Worm (Caenorhabditis elegans) whole organism, L4 larva: ENCODE data around the gene srv-6.

Source experiments
- D1046.2 ChIP-seq: fragments of 200-800 bp; sonication (Bioruptor generic); IDR thresholded peaks from 2 replicates; pipeline ENCODE4 v1.3.6; 2022; ENCODE audit warnings: missing genetic modification characterization, missing compliant biosample characterization
- F26F4.8 ChIP-seq: fragments of 200-800 bp; sonication (Bioruptor generic); conservative IDR thresholded peaks from 2 replicates; pipeline ENCODE4 v1.3.6; 2022; ENCODE audit warnings: missing genetic modification characterization, missing compliant biosample characterization
- F37D6.2 ChIP-seq: sonication (generic microtip); optimal IDR thresholded peaks from 2 replicates; lab custom pipeline; 2016; ENCODE audit warnings: mild to moderate bottlenecking, missing genetic modification characterization, missing compliant biosample characterization
- F44E2.7 ChIP-seq: fragments of 200-800 bp; sonication (Bioruptor generic); IDR thresholded peaks from 2 replicates; pipeline ENCODE4 v2.1.2; 2022; ENCODE audit warnings: missing genetic modification characterization, missing compliant biosample characterization
- R02D3.7 ChIP-seq: fragments of 150-350 bp; sonication (generic microtip); optimal IDR thresholded peaks from 3 replicates; lab custom pipeline; 2014; ENCODE audit warnings: missing biosample characterization, missing genetic modification characterization
- Y105C5A.15 ChIP-seq: fragments of 200-800 bp; sonication (Bioruptor generic); IDR thresholded peaks from 2 replicates; pipeline ENCODE4 v1.3.6; 2022; ENCODE audit warnings: missing genetic modification characterization, missing compliant biosample characterization
- Y5F2A.4 ChIP-seq: fragments of 200-800 bp; sonication (Bioruptor generic); optimal IDR thresholded peaks from 2 replicates; lab custom pipeline; 2018; ENCODE audit warnings: mild to moderate bottlenecking, missing genetic modification characterization, missing compliant biosample characterization
- ZK546.5 ChIP-seq, 2 experiments: sonication (generic microtip); optimal IDR thresholded peaks; 2 replicates each; lab custom pipeline; 2017; ENCODE audit warnings: missing biosample characterization in 2 of 2, missing genetic modification characterization in 2 of 2
- arid-1 ChIP-seq: fragments of 200-800 bp; sonication (Bioruptor generic); conservative IDR thresholded peaks from 2 replicates; pipeline ENCODE4 v1.3.6; 2022; ENCODE audit warnings: missing genetic modification reagents, missing genetic modification characterization, missing compliant biosample characterization
- ceh-28 ChIP-seq: fragments of 150-350 bp; optimal IDR thresholded peaks from 2 replicates; lab custom pipeline; 2014; ENCODE audit warnings: missing biosample characterization, missing genetic modification reagents, missing genetic modification characterization
- ceh-44 ChIP-seq: fragments of 200-800 bp; sonication (Bioruptor generic); IDR thresholded peaks from 2 replicates; pipeline ENCODE4 v1.3.6; 2022; ENCODE audit warnings: missing genetic modification reagents, missing genetic modification characterization, missing compliant biosample characterization
- ceh-82 ChIP-seq: sonication (generic microtip); optimal IDR thresholded peaks from 2 replicates; lab custom pipeline; 2017; ENCODE audit warnings: missing biosample characterization, missing genetic modification characterization
- ces-1 ChIP-seq: fragments of 150-350 bp; sonication (generic microtip); optimal IDR thresholded peaks from 4 replicates; lab custom pipeline; 2014; ENCODE audit warnings: missing biosample characterization, missing genetic modification reagents, missing genetic modification characterization
- ctbp-1 ChIP-seq: fragments of 200-800 bp; sonication (Bioruptor generic); IDR thresholded peaks from 2 replicates; pipeline ENCODE4 v1.3.6; 2022; ENCODE audit warnings: missing genetic modification reagents, missing genetic modification characterization, missing compliant biosample characterization
- dmd-6 ChIP-seq: fragments of 200-800 bp; sonication (Bioruptor generic); IDR thresholded peaks from 2 replicates; pipeline ENCODE4 v1.3.6; 2022; ENCODE audit warnings: missing genetic modification reagents, missing genetic modification characterization, missing compliant biosample characterization
- dmd-9 ChIP-seq: fragments of 200-800 bp; sonication (Bioruptor generic); IDR thresholded peaks from 2 replicates; pipeline ENCODE4 v1.3.6; 2022; ENCODE audit warnings: missing genetic modification reagents, missing genetic modification characterization, missing compliant biosample characterization
- dpl-1 ChIP-seq: fragments of 150-350 bp; optimal IDR thresholded peaks from 2 replicates; lab custom pipeline; 2014; ENCODE audit warnings: missing biosample characterization, missing genetic modification reagents, missing genetic modification characterization
- egl-43 ChIP-seq: fragments of 200-800 bp; sonication (Bioruptor generic); IDR thresholded peaks from 2 replicates; pipeline ENCODE4 v1.3.6; 2022; ENCODE audit warnings: missing genetic modification reagents, missing genetic modification characterization, missing compliant biosample characterization
- fkh-10 ChIP-seq: fragments of 150-350 bp; optimal IDR thresholded peaks from 2 replicates; lab custom pipeline; 2014; ENCODE audit warnings: missing biosample characterization, missing genetic modification reagents, missing genetic modification characterization
- fos-1 ChIP-seq: fragments of 150-350 bp; optimal IDR thresholded peaks from 2 replicates; lab custom pipeline; 2014; ENCODE audit warnings: missing biosample characterization, missing genetic modification characterization
- gei-8 ChIP-seq: fragments of 200-800 bp; sonication (Bioruptor generic); optimal IDR thresholded peaks from 2 replicates; lab custom pipeline; 2018; ENCODE audit warnings: mild to moderate bottlenecking, missing genetic modification characterization, missing compliant biosample characterization
- hif-1 ChIP-seq, 2 experiments: sonication (generic microtip); optimal IDR thresholded peaks; 2 replicates each; lab custom pipeline; 2016 to 2017; ENCODE audit warnings: missing compliant biosample characterization in 2 of 2, missing genetic modification characterization in 2 of 2, missing genetic modification reagents in 2 of 2, missing genotype in 2 of 2, mild to moderate bottlenecking in 1 of 2
- jun-1 ChIP-seq: fragments of 150-350 bp; optimal IDR thresholded peaks from 2 replicates; lab custom pipeline; 2014; ENCODE audit warnings: missing biosample characterization, missing genetic modification reagents, missing genetic modification characterization
- lin-1 ChIP-seq: fragments of 200-800 bp; sonication (Bioruptor generic); IDR thresholded peaks from 2 replicates; pipeline ENCODE4 v1.3.6; 2022; ENCODE audit warnings: missing genetic modification reagents, missing genetic modification characterization, missing compliant biosample characterization
- lin-13 ChIP-seq: fragments of 150-350 bp; optimal IDR thresholded peaks from 2 replicates; lab custom pipeline; 2014; ENCODE audit warnings: missing biosample characterization, missing genetic modification reagents, missing genetic modification characterization
- lin-15B ChIP-seq: fragments of 150-350 bp; sonication (generic microtip); optimal IDR thresholded peaks from 3 replicates; lab custom pipeline; 2014; ENCODE audit warnings: missing biosample characterization, missing genetic modification characterization
- lin-38 ChIP-seq: fragments of 200-800 bp; sonication (Bioruptor generic); IDR thresholded peaks from 2 replicates; pipeline ENCODE4 v1.3.6; 2022; ENCODE audit warnings: missing genetic modification reagents, missing genetic modification characterization, missing compliant biosample characterization
- lsy-2 ChIP-seq, 2 experiments: fragments of 150-350 bp in 1 of 2; sonication (generic microtip) in 1 of 2; optimal IDR thresholded peaks; 2 replicates each; lab custom pipeline; 2014 to 2017; ENCODE audit warnings: missing biosample characterization in 2 of 2, missing genetic modification characterization in 2 of 2
- mdt-29 ChIP-seq: fragments of 200-800 bp; sonication (Bioruptor generic); IDR thresholded peaks from 2 replicates; pipeline ENCODE4 v1.3.6; 2022; ENCODE audit warnings: missing genetic modification reagents, missing genetic modification characterization, missing compliant biosample characterization
- mep-1 ChIP-seq: fragments of 150-350 bp; sonication (generic microtip); optimal IDR thresholded peaks from 3 replicates; lab custom pipeline; 2014; ENCODE audit warnings: missing biosample characterization, missing genetic modification characterization
- mxl-2 ChIP-seq: fragments of 200-800 bp; sonication (Bioruptor generic); conservative IDR thresholded peaks from 2 replicates; pipeline ENCODE4 v1.3.6; 2022; ENCODE audit warnings: missing genetic modification reagents, missing genetic modification characterization, missing compliant biosample characterization
- nhr-10 ChIP-seq: fragments of 150-350 bp; optimal IDR thresholded peaks from 2 replicates; lab custom pipeline; 2014; ENCODE audit warnings: missing biosample characterization, missing genetic modification characterization
- nhr-102 ChIP-seq: sonication (generic microtip); optimal IDR thresholded peaks from 2 replicates; lab custom pipeline; 2016; ENCODE audit warnings: mild to moderate bottlenecking, missing genetic modification characterization, moderate library complexity, missing compliant biosample characterization
- nhr-111 ChIP-seq: fragments of 200-800 bp; sonication (Bioruptor generic); optimal IDR thresholded peaks from 2 replicates; lab custom pipeline; 2018; ENCODE audit warnings: mild to moderate bottlenecking, missing genetic modification characterization, missing compliant biosample characterization
- nhr-48 ChIP-seq: sonication (generic microtip); optimal IDR thresholded peaks from 2 replicates; lab custom pipeline; 2016; ENCODE audit warnings: mild to moderate bottlenecking, missing genetic modification characterization, missing compliant biosample characterization
- nhr-6 ChIP-seq: fragments of 150-350 bp; optimal IDR thresholded peaks from 2 replicates; lab custom pipeline; 2014; ENCODE audit warnings: missing biosample characterization, missing genetic modification characterization
- pha-4 ChIP-seq, 2 experiments: fragments of 150-350 bp in 1 of 2; fragments of 200-800 bp in 1 of 2; sonication (Bioruptor generic) in 1 of 2; IDR thresholded peaks in 1 of 2; optimal IDR thresholded peaks in 1 of 2; 2 replicates each; pipeline versions ENCODE4 v1.3.6 to Lab custom; 2014 to 2022; ENCODE audit warnings: missing genetic modification characterization in 2 of 2, missing genetic modification reagents in 2 of 2, missing biosample characterization in 1 of 2, missing compliant biosample characterization in 1 of 2
- php-3 ChIP-seq: fragments of 200-800 bp; sonication (Bioruptor generic); IDR thresholded peaks from 2 replicates; pipeline ENCODE4 v1.3.6; 2022; ENCODE audit warnings: missing genetic modification reagents, missing genetic modification characterization, missing compliant biosample characterization
- rbr-2 ChIP-seq: sonication (generic microtip); optimal IDR thresholded peaks from 2 replicates; lab custom pipeline; 2016; ENCODE audit warnings: missing genotype, missing genetic modification characterization, missing compliant biosample characterization
- saeg-2 ChIP-seq: fragments of 200-800 bp; sonication (Bioruptor generic); IDR thresholded peaks from 2 replicates; pipeline ENCODE4 v1.3.6; 2022; ENCODE audit warnings: missing genetic modification reagents, missing genetic modification characterization, missing compliant biosample characterization
- sdz-12 ChIP-seq: fragments of 200-800 bp; sonication (Bioruptor generic); optimal IDR thresholded peaks from 2 replicates; lab custom pipeline; 2018; ENCODE audit warnings: mild to moderate bottlenecking, missing genetic modification characterization, missing compliant biosample characterization
- set-16 ChIP-seq: fragments of 200-800 bp; sonication (Bioruptor generic); IDR thresholded peaks from 2 replicates; pipeline ENCODE4 v1.3.6; 2022; ENCODE audit warnings: missing genetic modification reagents, missing genetic modification characterization, missing compliant biosample characterization
- skn-1 ChIP-seq: fragments of 150-350 bp; optimal IDR thresholded peaks from 2 replicates; lab custom pipeline; 2014; ENCODE audit warnings: missing biosample characterization, missing genetic modification characterization
- snpc-1.2 ChIP-seq: fragments of 200-800 bp; sonication (Bioruptor generic); IDR thresholded peaks from 2 replicates; pipeline ENCODE4 v1.3.6; 2022; ENCODE audit warnings: missing genetic modification reagents, missing genetic modification characterization, missing compliant biosample characterization
- spr-3 ChIP-seq: fragments of 200-800 bp; sonication (Bioruptor generic); optimal IDR thresholded peaks from 2 replicates; lab custom pipeline; 2018; ENCODE audit warnings: mild to moderate bottlenecking, missing genetic modification characterization, missing compliant biosample characterization
- unc-130 ChIP-seq: sonication (generic microtip); optimal IDR thresholded peaks from 2 replicates; lab custom pipeline; 2016; ENCODE audit warnings: missing genetic modification reagents, missing genetic modification characterization, missing compliant biosample characterization
- unc-39 ChIP-seq: sonication (generic microtip); optimal IDR thresholded peaks from 2 replicates; lab custom pipeline; 2017; ENCODE audit warnings: missing biosample characterization, missing genetic modification characterization
- unc-62 ChIP-seq, 3 experiments: fragments of 150-350 bp in 1 of 3; sonication (generic microtip); optimal IDR thresholded peaks in 2 of 3; peaks in 1 of 3; 1 replicate in 1 of 3; 2 replicates in 2 of 3; lab custom pipeline; 2014 to 2017; ENCODE audit warnings: missing biosample characterization in 3 of 3, missing genetic modification characterization in 3 of 3, missing genetic modification reagents in 3 of 3, missing genotype in 1 of 3
- vab-7 ChIP-seq: fragments of 200-800 bp; sonication (Bioruptor generic); IDR thresholded peaks from 2 replicates; pipeline ENCODE4 v1.3.6; 2022; ENCODE audit warnings: missing genetic modification reagents, missing genetic modification characterization, missing compliant biosample characterization
- zfp-2 ChIP-seq: sonication (generic microtip); optimal IDR thresholded peaks from 2 replicates; lab custom pipeline; 2016; ENCODE audit warnings: mild to moderate bottlenecking, missing genetic modification characterization, missing compliant biosample characterization
- zip-2 ChIP-seq: fragments of 150-350 bp; optimal IDR thresholded peaks from 2 replicates; lab custom pipeline; 2014; ENCODE audit warnings: missing biosample characterization, missing genetic modification characterization

Gene srv-6

DNA sequence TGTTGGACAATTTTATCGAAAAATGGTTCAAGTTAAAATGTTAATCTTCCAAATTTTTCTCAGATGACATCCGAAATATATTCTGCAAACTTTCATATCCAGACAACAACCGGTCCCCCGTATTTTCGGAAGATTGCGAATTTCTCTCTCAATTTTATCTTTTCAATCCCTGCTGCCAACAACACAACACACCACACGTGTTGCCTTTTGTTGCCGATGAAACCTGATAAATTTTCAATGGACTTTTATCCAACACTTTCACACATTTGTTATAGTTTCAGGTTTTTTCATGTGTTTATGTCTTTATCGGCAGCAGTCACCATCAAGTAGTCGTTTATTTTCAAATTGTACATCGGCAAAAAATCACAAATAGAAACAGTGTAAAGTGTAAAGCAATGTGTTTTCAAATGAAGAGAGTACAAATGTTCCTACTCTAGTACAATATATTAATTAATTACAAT is 10.6 kb upstream of the srv-6 start (continued):
- TF ChIP-seq unc-62 (GFP tag; optimal IDR thresholded peaks at IDR 0.05 in 1 of 2; lab: Kevin White, UChicago) = peak in 1 of 2 experiments; percentile 91
- TF ChIP-seq unc-62 (tag; optimal IDR thresholded peaks at IDR 0.05; lab: Kevin White, UChicago) = no peak
- no peak for TF ChIP-seq Y105C5A.15
- TF ChIP-seq snpc-1.2 (GFP tag; lab: Robert Waterston, UW) = no peak
- no peak for TF ChIP-seq Y5F2A.4 (GFP tag; lab: Kevin White, UChicago)
- no peak for TF ChIP-seq ceh-82
- no peak for TF ChIP-seq sdz-12 (GFP tag; lab: Kevin White, UChicago)
- no peak for TF ChIP-seq lin-1 (GFP tag; lab: Robert Waterston, UW)
- no peak for TF ChIP-seq fkh-10
- TF ChIP-seq gei-8 (GFP tag; lab: Kevin White, UChicago) = no peak
- TF ChIP-seq zfp-2 (tag; lab: Kevin White, UChicago) = no peak
- no peak for TF ChIP-seq pha-4 (GFP tag; IDR thresholded peaks at IDR 0.05; lab: Robert Waterston, UW)
- no peak for TF ChIP-seq pha-4 (tag; optimal IDR thresholded peaks at IDR 0.05; lab: Kevin White, UChicago)
- no peak for TF ChIP-seq dpl-1 (GFP tag; lab: Kevin White, UChicago)
- TF ChIP-seq php-3 (GFP tag; lab: Robert Waterston, UW) = peak; percentile 57; the same call in 1 of the 2 replicates
- no peak for TF ChIP-seq F26F4.8
- TF ChIP-seq fos-1 (tag; lab: Kevin White, UChicago) = no peak
- TF ChIP-seq nhr-6 (tag; lab: Kevin White, UChicago) = no peak
- TF ChIP-seq D1046.2 = no peak
- TF ChIP-seq zip-2 (tag; lab: Kevin White, UChicago) = peak; percentile 23
- no peak for TF ChIP-seq nhr-111 (GFP tag; lab: Kevin White, UChicago)
- no peak for TF ChIP-seq F37D6.2 (tag; lab: Kevin White, UChicago)
- no peak for TF ChIP-seq lsy-2 (tag; optimal IDR thresholded peaks at IDR 0.05; lab: Kevin White, UChicago)
- no peak for TF ChIP-seq hif-1 (tag; optimal IDR thresholded peaks at IDR 0.05; lab: Kevin White, UChicago)
- TF ChIP-seq nhr-48 = no peak
- TF ChIP-seq ctbp-1 = no peak
- 0 out of 2 replicates have a peak, but pooled peaks have one; percentile 2 for TF ChIP-seq mxl-2 (GFP tag; lab: Robert Waterston, UW)
- TF ChIP-seq vab-7 (GFP tag; lab: Robert Waterston, UW) = no peak
- TF ChIP-seq set-16 (GFP tag; lab: Robert Waterston, UW) = no peak
- TF ChIP-seq F44E2.7 = no peak
- TF ChIP-seq egl-43 = no peak
- TF ChIP-seq ces-1 = no peak
- TF ChIP-seq ceh-44 (GFP tag; lab: Robert Waterston, UW) = no peak
- TF ChIP-seq dmd-9 (GFP tag; lab: Robert Waterston, UW) = no peak
- TF ChIP-seq lin-13 (GFP tag; lab: Kevin White, UChicago) = no peak
- TF ChIP-seq rbr-2 (tag; lab: Kevin White, UChicago) = no peak
- TF ChIP-seq lin-15B (tag; lab: Kevin White, UChicago) = no peak
- TF ChIP-seq ceh-28 = no peak
- no peak for TF ChIP-seq jun-1 (tag; lab: Kevin White, UChicago)
- TF ChIP-seq mdt-29 (GFP tag; lab: Robert Waterston, UW) = no peak
- no peak for TF ChIP-seq spr-3 (GFP tag; lab: Kevin White, UChicago)
- no peak for TF ChIP-seq lin-38 (GFP tag; lab: Robert Waterston, UW)
- no peak for TF ChIP-seq unc-39 (tag; lab: Kevin White, UChicago)
- no peak for TF ChIP-seq saeg-2 (GFP tag; lab: Robert Waterston, UW)
- TF ChIP-seq R02D3.7 (tag; lab: Kevin White, UChicago) = no peak
- TF ChIP-seq nhr-102 (tag; lab: Kevin White, UChicago) = peak; percentile 38
- peak; percentile 48 for TF ChIP-seq mep-1 (tag; lab: Kevin White, UChicago)
- TF ChIP-seq nhr-10 (tag; lab: Kevin White, UChicago) = peak; percentile 40
- no peak for TF ChIP-seq ZK546.5 (tag; optimal IDR thresholded peaks at IDR 0.05; lab: Kevin White, UChicago)
- TF ChIP-seq dmd-6 (GFP tag; lab: Robert Waterston, UW) = peak; percentile 26; the same call in 1 of the 2 replicates
- TF ChIP-seq unc-130 = no peak
- TF ChIP-seq skn-1 (tag; lab: Kevin White, UChicago) = no peak
- no peak for TF ChIP-seq arid-1
